Fruit fly (Drosophila melanogaster) whole organism, prepupa: ENCODE results near the gene CG5282.

Source experiments
- CG10631 ChIP-seq: fragments of 200-800 bp; sonication (Bioruptor generic); optimal IDR thresholded peaks from 2 replicates; lab custom pipeline; 2016; ENCODE audit warnings: missing biosample characterization, missing genetic modification characterization
- CG10669 ChIP-seq: fragments of 200-800 bp; sonication (Bioruptor generic); optimal IDR thresholded peaks from 3 replicates; lab custom pipeline; 2018; ENCODE audit warnings: missing biosample characterization, mild to moderate bottlenecking, missing genetic modification characterization, moderate library complexity
- CG11294 ChIP-seq: fragments of 200-800 bp; sonication (Bioruptor generic); IDR thresholded peaks from 2 replicates; pipeline ENCODE4 v1.3.6; 2022; ENCODE audit warnings: missing biosample characterization, missing genetic modification characterization
- CG11902 ChIP-seq: fragments of 200-800 bp; sonication (Bioruptor generic); optimal IDR thresholded peaks from 3 replicates; lab custom pipeline; 2016; ENCODE audit warnings: missing biosample characterization, missing genetic modification characterization
- CG15336 ChIP-seq: fragments of 200-800 bp; sonication (Bioruptor generic); IDR thresholded peaks from 2 replicates; pipeline ENCODE4 v1.3.6; 2022; ENCODE audit warnings: missing biosample characterization, missing genetic modification characterization
- CG1621 ChIP-seq: fragments of 200-800 bp; sonication (Bioruptor generic); optimal IDR thresholded peaks from 3 replicates; lab custom pipeline; 2018; ENCODE audit warnings: missing biosample characterization, mild to moderate bottlenecking, missing genetic modification characterization
- CG3032 ChIP-seq: fragments of 200-800 bp; optimal IDR thresholded peaks from 2 replicates; lab custom pipeline; 2019; ENCODE audit warnings: missing biosample characterization, mild to moderate bottlenecking, missing genetic modification characterization, moderate library complexity
- CG34406 ChIP-seq: fragments of 200-800 bp; sonication (Bioruptor generic); optimal IDR thresholded peaks from 3 replicates; lab custom pipeline; 2016; ENCODE audit warnings: missing biosample characterization, missing genetic modification characterization
- CG6276 ChIP-seq: fragments of 200-800 bp; sonication (Bioruptor generic); optimal IDR thresholded peaks from 2 replicates; lab custom pipeline; 2017; ENCODE audit warnings: missing biosample characterization, mild to moderate bottlenecking, missing genetic modification characterization
- CG6792 ChIP-seq: fragments of 200-800 bp; sonication (Bioruptor generic); optimal IDR thresholded peaks from 3 replicates; lab custom pipeline; 2016; ENCODE audit warnings: missing biosample characterization, missing genetic modification characterization
- CG6854 ChIP-seq: fragments of 200-800 bp; sonication (Bioruptor generic); optimal IDR thresholded peaks from 2 replicates; lab custom pipeline; 2017; ENCODE audit warnings: missing biosample characterization, mild to moderate bottlenecking, missing genetic modification characterization
- CG7368 ChIP-seq: fragments of 200-800 bp; sonication (Bioruptor generic); optimal IDR thresholded peaks from 3 replicates; lab custom pipeline; 2016; ENCODE audit warnings: missing biosample characterization, missing genetic modification characterization
- CG8119 ChIP-seq: fragments of 200-800 bp; sonication (Bioruptor generic); IDR thresholded peaks from 3 replicates; pipeline ENCODE4 v1.3.6; 2022; ENCODE audit warnings: missing biosample characterization, missing genetic modification characterization
- CG8632 ChIP-seq: fragments of 200-800 bp; sonication (Bioruptor generic); optimal IDR thresholded peaks from 3 replicates; lab custom pipeline; 2016; ENCODE audit warnings: missing biosample characterization, missing genetic modification characterization
- CG9139 ChIP-seq: fragments of 200-800 bp; sonication (Bioruptor generic); optimal IDR thresholded peaks from 3 replicates; lab custom pipeline; 2017; ENCODE audit warnings: missing biosample characterization, mild to moderate bottlenecking, missing genetic modification characterization
- Eip75B ChIP-seq: fragments of 200-800 bp; sonication (Bioruptor generic); optimal IDR thresholded peaks from 3 replicates; lab custom pipeline; 2016; ENCODE audit warnings: missing biosample characterization, missing genetic modification characterization
- Ets21C ChIP-seq: fragments of 200-800 bp; sonication (Bioruptor generic); optimal IDR thresholded peaks from 3 replicates; lab custom pipeline; 2016; ENCODE audit warnings: missing biosample characterization, missing genetic modification characterization
- Ets96B ChIP-seq: fragments of 200-800 bp; optimal IDR thresholded peaks from 2 replicates; lab custom pipeline; 2019; ENCODE audit warnings: missing biosample characterization, mild to moderate bottlenecking, missing genetic modification characterization, moderate library complexity
- Gug ChIP-seq: fragments of 200-800 bp; sonication (Bioruptor generic); IDR thresholded peaks from 2 replicates; pipeline ENCODE4 v1.3.6; 2022; ENCODE audit warnings: missing biosample characterization, missing genetic modification characterization
- Hr38 ChIP-seq: sonication (Bioruptor generic); optimal IDR thresholded peaks from 2 replicates; lab custom pipeline; 2016; ENCODE audit warnings: missing biosample characterization, missing genetic modification characterization
- Hr39 ChIP-seq: fragments of 200-800 bp; sonication (Bioruptor generic); optimal IDR thresholded peaks from 2 replicates; lab custom pipeline; 2016; ENCODE audit warnings: missing biosample characterization, missing genetic modification characterization
- Hr4 ChIP-seq: fragments of 200-800 bp; sonication (Bioruptor generic); optimal IDR thresholded peaks from 3 replicates; lab custom pipeline; 2016; ENCODE audit warnings: missing biosample characterization, missing genetic modification characterization
- Met ChIP-seq: fragments of 200-800 bp; sonication (Bioruptor generic); optimal IDR thresholded peaks from 3 replicates; lab custom pipeline; 2016; ENCODE audit warnings: missing biosample characterization, missing genetic modification characterization
- OdsH ChIP-seq: fragments of 200-800 bp; sonication (Bioruptor generic); optimal IDR thresholded peaks from 3 replicates; lab custom pipeline; 2016; ENCODE audit warnings: missing biosample characterization, missing genetic modification characterization
- Sox102F ChIP-seq: fragments of 200-800 bp; sonication (Bioruptor generic); optimal IDR thresholded peaks from 2 replicates; lab custom pipeline; 2016; ENCODE audit warnings: missing biosample characterization, mild to moderate bottlenecking, missing genetic modification characterization
- Sox14 ChIP-seq: fragments of 200-800 bp; sonication (Bioruptor generic); optimal IDR thresholded peaks from 3 replicates; lab custom pipeline; 2016; ENCODE audit warnings: missing biosample characterization, missing genetic modification characterization
- Sox15 ChIP-seq: fragments of 200-800 bp; sonication (Bioruptor generic); optimal IDR thresholded peaks from 3 replicates; lab custom pipeline; 2016; ENCODE audit warnings: missing biosample characterization, missing genetic modification characterization
- achi ChIP-seq: fragments of 200-800 bp; sonication (Bioruptor generic); optimal IDR thresholded peaks from 3 replicates; lab custom pipeline; 2016; ENCODE audit warnings: missing biosample characterization, missing genetic modification characterization
- cyc ChIP-seq: fragments of 200-800 bp; sonication (Bioruptor generic); optimal IDR thresholded peaks from 3 replicates; lab custom pipeline; 2016; ENCODE audit warnings: missing biosample characterization, missing genetic modification characterization
- dac ChIP-seq: fragments of 200-800 bp; sonication (Bioruptor generic); optimal IDR thresholded peaks from 2 replicates; lab custom pipeline; 2017; ENCODE audit warnings: missing biosample characterization, mild to moderate bottlenecking, missing genetic modification characterization
- dsx ChIP-seq: fragments of 200-800 bp; optimal IDR thresholded peaks from 3 replicates; lab custom pipeline; 2019; ENCODE audit warnings: missing biosample characterization, mild to moderate bottlenecking, missing genetic modification characterization, moderate library complexity; ENCODE audit not compliant: poor library complexity, severe bottlenecking
- eg ChIP-seq: fragments of 200-800 bp; sonication (Bioruptor generic); IDR thresholded peaks from 3 replicates; pipeline ENCODE4 v1.3.6; 2022; ENCODE audit warnings: missing biosample characterization, missing genetic modification characterization
- esn ChIP-seq: fragments of 200-800 bp; sonication (Bioruptor generic); optimal IDR thresholded peaks from 2 replicates; lab custom pipeline; 2016; ENCODE audit warnings: missing biosample characterization, mild to moderate bottlenecking, missing genetic modification characterization, moderate library complexity
- fd59A ChIP-seq: fragments of 200-800 bp; sonication (Bioruptor generic); optimal IDR thresholded peaks from 2 replicates; lab custom pipeline; 2017; ENCODE audit warnings: missing biosample characterization, mild to moderate bottlenecking, missing genetic modification characterization, missing genetic modification reagents
- fd85E ChIP-seq: fragments of 200-800 bp; sonication (Bioruptor generic); optimal IDR thresholded peaks from 3 replicates; lab custom pipeline; 2016; ENCODE audit warnings: missing biosample characterization, missing genetic modification characterization
- fkh ChIP-seq: fragments of 200-800 bp; sonication (Bioruptor generic); optimal IDR thresholded peaks from 3 replicates; lab custom pipeline; 2017; ENCODE audit warnings: missing biosample characterization, mild to moderate bottlenecking, missing genetic modification characterization, moderate library complexity
- net ChIP-seq: fragments of 200-800 bp; sonication (Bioruptor generic); optimal IDR thresholded peaks from 3 replicates; lab custom pipeline; 2016; ENCODE audit warnings: missing biosample characterization, missing genetic modification characterization
- pdm3 ChIP-seq: fragments of 200-800 bp; sonication (Bioruptor generic); optimal IDR thresholded peaks from 3 replicates; lab custom pipeline; 2016; ENCODE audit warnings: missing biosample characterization, missing genetic modification characterization
- salr ChIP-seq, 2 experiments: fragments of 200-800 bp; sonication (Bioruptor generic); optimal IDR thresholded peaks; 3 replicates each; lab custom pipeline; 2016 to 2018; ENCODE audit warnings: missing biosample characterization in 2 of 2, missing genetic modification characterization in 2 of 2, mild to moderate bottlenecking in 1 of 2
- spab ChIP-seq: fragments of 200-800 bp; sonication (Bioruptor generic); optimal IDR thresholded peaks from 2 replicates; lab custom pipeline; 2017; ENCODE audit warnings: missing biosample characterization, mild to moderate bottlenecking, missing genetic modification characterization, missing genetic modification reagents
- ss ChIP-seq, 2 experiments: fragments of 200-800 bp; sonication (Bioruptor generic); optimal IDR thresholded peaks; 2 replicates in 1 of 2; 3 replicates in 1 of 2; lab custom pipeline; 2017 to 2018; ENCODE audit warnings: mild to moderate bottlenecking in 2 of 2, missing biosample characterization in 2 of 2, missing genetic modification characterization in 2 of 2, moderate library complexity in 1 of 2
- svp ChIP-seq: fragments of 200-800 bp; sonication (Bioruptor generic); peaks from one replicate; lab custom pipeline; 2016; ENCODE audit warnings: missing biosample characterization, missing genetic modification characterization
- topi ChIP-seq: fragments of 200-800 bp; sonication (Bioruptor generic); optimal IDR thresholded peaks from 3 replicates; lab custom pipeline; 2016; ENCODE audit warnings: missing biosample characterization, missing genetic modification characterization
- vri ChIP-seq: fragments of 200-800 bp; sonication (Bioruptor generic); optimal IDR thresholded peaks from 3 replicates; lab custom pipeline; 2016; ENCODE audit warnings: missing biosample characterization, mild to moderate bottlenecking, missing genetic modification characterization

CG5282 gene

dm6 chr3L:20403493-20404379 is 22.1 kb downstream of the CG5282 start (continued):
- TF ChIP-seq CG15336 (GFP tag; lab: Robert Waterston, UW), result no peak; the same call in 1 of the 2 replicates
- TF ChIP-seq esn (GFP tag; lab: Kevin White, UChicago), result peak; percentile 85
- TF ChIP-seq CG9139 (GFP tag; lab: Kevin White, UChicago), result peak; percentile 0
- peak; percentile 46 to 56 for TF ChIP-seq salr (GFP tag; optimal IDR thresholded peaks at IDR 0.05; lab: Kevin White, UChicago)
- TF ChIP-seq Sox14 (GFP tag; lab: Kevin White, UChicago), result peak; percentile 61
- peak; percentile 93 for TF ChIP-seq svp (GFP tag; lab: Kevin White, UChicago)
- TF ChIP-seq ss (GFP tag; optimal IDR thresholded peaks at IDR 0.05; lab: Kevin White, UChicago), result peak; percentile 56 to 79
- TF ChIP-seq CG6276 (GFP tag; lab: Kevin White, UChicago), result peak; percentile 5
- TF ChIP-seq CG8119 (GFP tag; lab: Robert Waterston, UW), result peak; percentile 41; the same call in 1 of the 3 replicates
- TF ChIP-seq Hr38 (GFP tag; lab: Kevin White, UChicago), result no peak
- peak; percentile 74 for TF ChIP-seq fd59A (GFP tag; lab: Kevin White, UChicago)
- TF ChIP-seq spab (GFP tag; lab: Kevin White, UChicago), result peak; percentile 62
- peak; percentile 52 for TF ChIP-seq cyc (GFP tag; lab: Kevin White, UChicago)

dm6 chr3L:20402665-20403492 is 23.0 kb downstream of the CG5282 start:
- peak; percentile 73 for TF ChIP-seq CG9139 (GFP tag; lab: Kevin White, UChicago)
- no peak for TF ChIP-seq fd85E (GFP tag; lab: Kevin White, UChicago)
- peak; percentile 62 for TF ChIP-seq CG11902 (GFP tag; lab: Kevin White, UChicago)
- peak; percentile 49 for TF ChIP-seq CG8632
- no peak for TF ChIP-seq CG6854 (GFP tag; lab: Kevin White, UChicago)
- no peak for TF ChIP-seq Gug (GFP tag; lab: Robert Waterston, UW)
- peak; percentile 72 for TF ChIP-seq CG6792 (GFP tag; lab: Kevin White, UChicago)
- TF ChIP-seq CG3032, result peak; percentile 85
- peak; percentile 65 for TF ChIP-seq pdm3
- peak; percentile 55 to 86 for TF ChIP-seq ss (GFP tag; optimal IDR thresholded peaks at IDR 0.05; lab: Kevin White, UChicago)
- TF ChIP-seq Sox15, result peak; percentile 24
- no peak for TF ChIP-seq dac (GFP tag; lab: Kevin White, UChicago)
- peak; percentile 62 for TF ChIP-seq Met (GFP tag; lab: Kevin White, UChicago)
- TF ChIP-seq CG15336 (GFP tag; lab: Robert Waterston, UW), result peak; percentile 25; the same call in 1 of the 2 replicates
- no peak for TF ChIP-seq eg (GFP tag; lab: Robert Waterston, UW)
- peak; percentile 75 for TF ChIP-seq CG1621 (tag; lab: Kevin White, UChicago)
- TF ChIP-seq CG10631 (GFP tag; lab: Kevin White, UChicago), result peak; percentile 39
- TF ChIP-seq topi (GFP tag; lab: Kevin White, UChicago), result peak; percentile 60
- TF ChIP-seq esn (GFP tag; lab: Kevin White, UChicago), result peak; percentile 54
- peak; percentile 55 for TF ChIP-seq CG7368 (GFP tag; lab: Kevin White, UChicago)
- TF ChIP-seq Ets21C (GFP tag; lab: Kevin White, UChicago), result peak; percentile 46
- TF ChIP-seq Hr39 (GFP tag; lab: Kevin White, UChicago), result peak; percentile 70
- TF ChIP-seq Sox14 (GFP tag; lab: Kevin White, UChicago), result peak; percentile 56
- TF ChIP-seq CG11294 (GFP tag; lab: Robert Waterston, UW), result no peak
- TF ChIP-seq dsx (GFP tag; lab: Kevin White, UChicago), result peak; percentile 86
- TF ChIP-seq fkh, result no peak
- TF ChIP-seq Ets96B, result peak; percentile 83
- TF ChIP-seq vri (GFP tag; lab: Kevin White, UChicago), result peak; percentile 49
- no peak for TF ChIP-seq Hr38 (GFP tag; lab: Kevin White, UChicago)
- peak; percentile 73 for TF ChIP-seq spab (GFP tag; lab: Kevin White, UChicago)
- TF ChIP-seq CG34406, result peak; percentile 60
- no peak for TF ChIP-seq Hr4 (GFP tag; lab: Kevin White, UChicago)
- TF ChIP-seq fd59A (GFP tag; lab: Kevin White, UChicago), result peak; percentile 72
- peak; percentile 17 for TF ChIP-seq net (GFP tag; lab: Kevin White, UChicago)
- TF ChIP-seq Sox102F, result peak; percentile 51
- TF ChIP-seq achi (GFP tag; lab: Kevin White, UChicago), result peak; percentile 66
- peak; percentile 80 for TF ChIP-seq svp (GFP tag; lab: Kevin White, UChicago)
- TF ChIP-seq CG10669 (GFP tag; lab: Kevin White, UChicago), result peak; percentile 77
- TF ChIP-seq Eip75B (GFP tag; lab: Kevin White, UChicago), result peak; percentile 69
- peak; percentile 66 for TF ChIP-seq OdsH
